Worm (Caenorhabditis elegans): Measurements from ENCODE around the gene F42F12.14.

ce11 chrX:12378293-12378692 is 29.9 kb downstream of the F42F12.14 start, which contains the start of gene glb-13:
- TF ChIP-seq ctbp-1 (GFP tag; IDR thresholded peaks at IDR 0.05) (no peak), pha-4 (GFP tag; IDR thresholded peaks at IDR 0.05) (no peak), pha-4 (tag; optimal IDR thresholded peaks at IDR 0.05) (no peak), mdl-1 (tag; optimal IDR thresholded peaks at IDR 0.05) (no peak), pqm-1 (tag; optimal IDR thresholded peaks at IDR 0.05) (no peak), ceh-44 (GFP tag; IDR thresholded peaks at IDR 0.05) (no peak)
